Worm (Caenorhabditis elegans) whole organism, L1 larva: ENCODE measurements around the gene F44E2.10.

ENCODE experiments used
- C04F5.9 ChIP-seq: sonication (generic microtip); optimal IDR thresholded peaks from 2 replicates; lab custom pipeline; 2016; ENCODE audit warnings: missing genetic modification characterization, missing compliant biosample characterization
- F16B12.6 ChIP-seq: fragments of 150-350 bp; optimal IDR thresholded peaks from 2 replicates; lab custom pipeline; 2014; ENCODE audit warnings: missing biosample characterization, missing genetic modification characterization
- Y116A8C.19 ChIP-seq: sonication (generic microtip); optimal IDR thresholded peaks from 2 replicates; lab custom pipeline; 2016; ENCODE audit warnings: missing compliant biosample characterization, missing genetic modification characterization, borderline replicate concordance
- aha-1 ChIP-seq: fragments of 150-350 bp; optimal IDR thresholded peaks from 2 replicates; lab custom pipeline; 2014; ENCODE audit warnings: missing biosample characterization, missing genetic modification characterization
- aly-2 ChIP-seq: fragments of 150-350 bp; optimal IDR thresholded peaks from 2 replicates; lab custom pipeline; 2014; ENCODE audit warnings: missing biosample characterization, missing genetic modification characterization
- ama-1 ChIP-seq: fragments of 150-350 bp; optimal IDR thresholded peaks from 2 replicates; lab custom pipeline; 2014
- blmp-1 ChIP-seq: fragments of 150-350 bp; optimal IDR thresholded peaks from 2 replicates; lab custom pipeline; 2014; ENCODE audit warnings: missing biosample characterization, missing genetic modification characterization
- ceh-82 ChIP-seq, 3 experiments: fragments of 150-350 bp in 1 of 3; sonication (generic microtip) in 2 of 3; optimal IDR thresholded peaks; 2 replicates each; lab custom pipeline; 2014 to 2017; ENCODE audit warnings: missing biosample characterization in 3 of 3, missing genetic modification characterization in 3 of 3
- dsc-1 ChIP-seq: sonication (generic microtip); optimal IDR thresholded peaks from 2 replicates; lab custom pipeline; 2016; ENCODE audit warnings: mild to moderate bottlenecking, missing genetic modification characterization, missing compliant biosample characterization
- efl-1 ChIP-seq, 4 experiments: fragments of 150-350 bp; optimal IDR thresholded peaks in 3 of 4; peaks in 1 of 4; 1 replicate in 1 of 4; 2 replicates in 3 of 4; lab custom pipeline; 2014; ENCODE audit warnings: missing biosample characterization in 2 of 4, missing genetic modification characterization in 2 of 4, missing genetic modification reagents in 2 of 4
- egl-13 ChIP-seq: sonication (generic microtip); optimal IDR thresholded peaks from 2 replicates; lab custom pipeline; 2016; ENCODE audit warnings: missing genotype, missing genetic modification reagents, missing genetic modification characterization, missing compliant biosample characterization
- elt-2 ChIP-seq: sonication (generic microtip); optimal IDR thresholded peaks from 2 replicates; lab custom pipeline; 2016; ENCODE audit warnings: missing genetic modification characterization, mild to moderate bottlenecking, inconsistent platforms, missing compliant biosample characterization, missing genetic modification reagents
- ets-5 ChIP-seq: fragments of 200-800 bp; sonication (Bioruptor generic); IDR thresholded peaks from 2 replicates; pipeline ENCODE4 v1.3.6; 2022; ENCODE audit warnings: missing genetic modification characterization, missing compliant biosample characterization
- fkh-10 ChIP-seq: sonication (generic microtip); optimal IDR thresholded peaks from 2 replicates; lab custom pipeline; 2017; ENCODE audit warnings: missing biosample characterization, missing genetic modification reagents, missing genetic modification characterization
- fkh-8 ChIP-seq: sonication (generic microtip); optimal IDR thresholded peaks from 2 replicates; lab custom pipeline; 2016; ENCODE audit warnings: mild to moderate bottlenecking, missing genetic modification characterization, missing compliant biosample characterization
- grh-1 ChIP-seq: fragments of 200-800 bp; sonication (Bioruptor generic); IDR thresholded peaks from 2 replicates; pipeline ENCODE4 v1.3.6; 2022; ENCODE audit warnings: missing genetic modification reagents, missing genetic modification characterization, missing compliant biosample characterization
- hlh-4 ChIP-seq: sonication (generic microtip); optimal IDR thresholded peaks from 2 replicates; lab custom pipeline; 2016; ENCODE audit warnings: mild to moderate bottlenecking, missing genetic modification characterization, missing compliant biosample characterization
- isw-1 ChIP-seq: fragments of 200-800 bp; sonication (Bioruptor generic); IDR thresholded peaks from 2 replicates; pipeline ENCODE4 v1.3.6; 2022; ENCODE audit warnings: missing genetic modification characterization, missing compliant biosample characterization
- jun-1 ChIP-seq: fragments of 150-350 bp; optimal IDR thresholded peaks from 2 replicates; lab custom pipeline; 2014; ENCODE audit warnings: missing biosample characterization, missing genetic modification reagents, missing genetic modification characterization
- lin-13 ChIP-seq: fragments of 150-350 bp; optimal IDR thresholded peaks from 2 replicates; lab custom pipeline; 2014; ENCODE audit warnings: missing biosample characterization, missing genetic modification reagents, missing genetic modification characterization
- lin-39 ChIP-seq: fragments of 150-350 bp; optimal IDR thresholded peaks from 2 replicates; lab custom pipeline; 2014; ENCODE audit warnings: missing biosample characterization, missing genetic modification reagents, missing genetic modification characterization
- lir-3 ChIP-seq: sonication (generic microtip); optimal IDR thresholded peaks from 2 replicates; lab custom pipeline; 2016; ENCODE audit warnings: mild to moderate bottlenecking, missing genetic modification characterization, moderate library complexity, missing compliant biosample characterization; ENCODE audit not compliant: poor library complexity
- lsy-2 ChIP-seq, 2 experiments: fragments of 150-350 bp; optimal IDR thresholded peaks; 2 replicates each; lab custom pipeline; 2014; ENCODE audit warnings: missing biosample characterization in 2 of 2, missing genetic modification characterization in 2 of 2
- mef-2 ChIP-seq: fragments of 150-350 bp; optimal IDR thresholded peaks from 2 replicates; lab custom pipeline; 2014; ENCODE audit warnings: missing biosample characterization, missing genetic modification characterization
- mep-1 ChIP-seq: fragments of 150-350 bp; optimal IDR thresholded peaks from 2 replicates; lab custom pipeline; 2014; ENCODE audit warnings: missing biosample characterization, missing genetic modification characterization
- nhr-11 ChIP-seq: fragments of 150-350 bp; optimal IDR thresholded peaks from 2 replicates; lab custom pipeline; 2014; ENCODE audit warnings: missing biosample characterization, missing genetic modification characterization
- nhr-12 ChIP-seq: sonication (generic microtip); optimal IDR thresholded peaks from 2 replicates; lab custom pipeline; 2017; ENCODE audit warnings: missing biosample characterization, missing genetic modification characterization
- nhr-19 ChIP-seq: fragments of 200-800 bp; sonication (Bioruptor generic); conservative IDR thresholded peaks from 2 replicates; pipeline ENCODE4 v1.3.6; 2022; ENCODE audit warnings: missing genetic modification characterization, missing compliant biosample characterization
- nhr-20 ChIP-seq: sonication (generic microtip); optimal IDR thresholded peaks from 2 replicates; lab custom pipeline; 2016; ENCODE audit warnings: mild to moderate bottlenecking, missing genetic modification characterization, missing compliant biosample characterization
- nhr-71 ChIP-seq: sonication (generic microtip); optimal IDR thresholded peaks from 2 replicates; lab custom pipeline; 2016; ENCODE audit warnings: mild to moderate bottlenecking, missing genetic modification characterization, moderate library complexity, missing compliant biosample characterization
- nhr-76 ChIP-seq: sonication (generic microtip); optimal IDR thresholded peaks from 2 replicates; lab custom pipeline; 2017; ENCODE audit warnings: missing biosample characterization, missing genetic modification characterization
- nhr-77 ChIP-seq: fragments of 150-350 bp; optimal IDR thresholded peaks from 2 replicates; lab custom pipeline; 2014; ENCODE audit warnings: missing biosample characterization, missing genetic modification characterization
- nhr-85 ChIP-seq: sonication (generic microtip); peaks from one replicate; lab custom pipeline; 2016; ENCODE audit warnings: missing genetic modification characterization, inconsistent platforms, missing compliant biosample characterization
- nhr-90 ChIP-seq: sonication (generic microtip); optimal IDR thresholded peaks from 2 replicates; lab custom pipeline; 2016; ENCODE audit warnings: mild to moderate bottlenecking, missing genetic modification characterization, missing compliant biosample characterization; ENCODE audit not compliant: poor library complexity
- pag-3 ChIP-seq: sonication (generic microtip); optimal IDR thresholded peaks from 2 replicates; lab custom pipeline; 2017; ENCODE audit warnings: missing genetic modification characterization, mild to moderate bottlenecking, missing compliant biosample characterization, antibody characterized with exemption, borderline replicate concordance; ENCODE audit not compliant: insufficient read depth
- pax-3 ChIP-seq: fragments of 200-800 bp; sonication (Bioruptor generic); optimal IDR thresholded peaks from 2 replicates; lab custom pipeline; 2018; ENCODE audit warnings: mild to moderate bottlenecking, missing genetic modification characterization, moderate library complexity, missing compliant biosample characterization
- pqm-1 ChIP-seq: sonication (generic microtip); optimal IDR thresholded peaks from 3 replicates; lab custom pipeline; 2017; ENCODE audit warnings: missing biosample characterization, missing genetic modification characterization
- rnt-1 ChIP-seq: sonication (generic microtip); optimal IDR thresholded peaks from 2 replicates; lab custom pipeline; 2016; ENCODE audit warnings: mild to moderate bottlenecking, missing genetic modification characterization, moderate library complexity, missing compliant biosample characterization
- snpc-4 ChIP-seq: fragments of 150-350 bp; optimal IDR thresholded peaks from 2 replicates; lab custom pipeline; 2014; ENCODE audit warnings: missing biosample characterization, missing genetic modification characterization
- sptf-1 ChIP-seq: fragments of 150-350 bp; optimal IDR thresholded peaks from 2 replicates; lab custom pipeline; 2014; ENCODE audit warnings: missing biosample characterization, missing genetic modification characterization
- swsn-7 ChIP-seq: sonication (generic microtip); optimal IDR thresholded peaks from 2 replicates; lab custom pipeline; 2016; ENCODE audit warnings: missing genetic modification characterization, missing compliant biosample characterization
- tlp-1 ChIP-seq: fragments of 150-350 bp; optimal IDR thresholded peaks from 2 replicates; lab custom pipeline; 2014; ENCODE audit warnings: missing biosample characterization, missing genetic modification characterization
- unc-62 ChIP-seq: fragments of 150-350 bp; optimal IDR thresholded peaks from 2 replicates; lab custom pipeline; 2014; ENCODE audit warnings: missing biosample characterization, missing genetic modification reagents, missing genetic modification characterization
- vab-15 ChIP-seq: sonication (generic microtip); optimal IDR thresholded peaks from 2 replicates; lab custom pipeline; 2017; ENCODE audit warnings: missing genotype, mild to moderate bottlenecking, missing genetic modification characterization, missing compliant biosample characterization
- zag-1 ChIP-seq: fragments of 150-350 bp; optimal IDR thresholded peaks from 2 replicates; lab custom pipeline; 2014; ENCODE audit warnings: missing biosample characterization, missing genetic modification characterization
- zip-4 ChIP-seq: fragments of 200-800 bp; sonication (Bioruptor generic); optimal IDR thresholded peaks from 2 replicates; lab custom pipeline; 2018; ENCODE audit warnings: mild to moderate bottlenecking, missing genetic modification characterization, moderate library complexity, missing compliant biosample characterization
- ztf-11 ChIP-seq, 2 experiments: sonication (generic microtip); optimal IDR thresholded peaks; 2 replicates each; lab custom pipeline; 2016 to 2017; ENCODE audit warnings: missing genetic modification characterization in 2 of 2, missing biosample characterization in 1 of 2, missing compliant biosample characterization in 1 of 2

The F44E2.10 gene

ce11 chrIII:8801352-8801863 lies 29.5 kb downstream of the F44E2.10 start (continued):
- TF ChIP-seq jun-1 (no peak), ama-1 (lab: Kevin White, UChicago) (no peak)

ce11 chrIII:8800796-8801083 lies 30.2 kb downstream of the F44E2.10 start:
- TF ChIP-seq ceh-82 (tag; optimal IDR thresholded peaks at IDR 0.05; lab: Kevin White, UChicago), result peak in 1 of 3 experiments; percentile 1
- TF ChIP-seq F16B12.6 (tag; lab: Kevin White, UChicago), result no peak
- TF ChIP-seq vab-15 (tag; lab: Kevin White, UChicago), result no peak
- no peak for TF ChIP-seq efl-1 (optimal IDR thresholded peaks at IDR 0.05; lab: Kevin White, UChicago)
- peak in 1 of 2 experiments; percentile 92 for TF ChIP-seq efl-1 (GFP tag; optimal IDR thresholded peaks at IDR 0.05 in 1 of 2; lab: Kevin White, UChicago)
- no peak for TF ChIP-seq nhr-90 (tag; lab: Kevin White, UChicago)
- TF ChIP-seq nhr-85 (tag; lab: Kevin White, UChicago), result peak; percentile 17
- no peak for TF ChIP-seq sptf-1 (tag; lab: Kevin White, UChicago)
- TF ChIP-seq snpc-4 (tag; lab: Kevin White, UChicago), result no peak
- TF ChIP-seq lin-39, result no peak
- TF ChIP-seq blmp-1 (tag; lab: Kevin White, UChicago), result peak; percentile 86
- no peak for TF ChIP-seq nhr-71 (tag; lab: Kevin White, UChicago)
- no peak for TF ChIP-seq grh-1 (GFP tag; lab: Robert Waterston, UW)
- TF ChIP-seq nhr-77 (tag; lab: Kevin White, UChicago), result no peak
- no peak for TF ChIP-seq zip-4 (GFP tag; lab: Kevin White, UChicago)
- no peak for TF ChIP-seq tlp-1 (tag; lab: Kevin White, UChicago)
- no peak for TF ChIP-seq rnt-1 (tag; lab: Kevin White, UChicago)

- TF ChIP-seq hlh-4 (tag; lab: Kevin White, UChicago), result no peak
- peak; percentile 84 to 89 for TF ChIP-seq lsy-2 (tag; optimal IDR thresholded peaks at IDR 0.05; lab: Kevin White, UChicago)
- no peak for TF ChIP-seq ets-5 (GFP tag; lab: Robert Waterston, UW)
- TF ChIP-seq swsn-7 (tag; lab: Kevin White, UChicago), result peak; percentile 94
- peak; percentile 84 for TF ChIP-seq mef-2 (tag; lab: Kevin White, UChicago)
- TF ChIP-seq pqm-1, result no peak
- TF ChIP-seq Y116A8C.19, result no peak
- peak; percentile 55; the same call in 1 of the 2 replicates for TF ChIP-seq grh-1 (GFP tag; lab: Robert Waterston, UW)
- peak; percentile 46 for TF ChIP-seq aha-1 (tag; lab: Kevin White, UChicago)
- TF ChIP-seq nhr-11 (tag; lab: Kevin White, UChicago), result peak; percentile 86
- TF ChIP-seq rnt-1 (tag; lab: Kevin White, UChicago), result peak; percentile 86
- peak; percentile 89 for TF ChIP-seq dsc-1 (tag; lab: Kevin White, UChicago)
- TF ChIP-seq pag-3 (tag; lab: Kevin White, UChicago), result no peak
- TF ChIP-seq nhr-12 (tag; lab: Kevin White, UChicago), result no peak
- peak; percentile 62 for TF ChIP-seq snpc-4 (tag; lab: Kevin White, UChicago)
- TF ChIP-seq nhr-19 (GFP tag; lab: Robert Waterston, UW), result peak; percentile 90
- no peak for TF ChIP-seq tlp-1 (tag; lab: Kevin White, UChicago)
- TF ChIP-seq lin-13, result peak; percentile 90
- TF ChIP-seq fkh-10 (GFP tag; lab: Kevin White, UChicago), result peak; percentile 90
- peak; percentile 93 for TF ChIP-seq egl-13 (tag; lab: Kevin White, UChicago)
- peak; percentile 94 for TF ChIP-seq fkh-8 (tag; lab: Kevin White, UChicago)
- TF ChIP-seq zag-1, result peak; percentile 71
- TF ChIP-seq nhr-20 (tag; lab: Kevin White, UChicago), result peak; percentile 90
- TF ChIP-seq isw-1 (GFP tag; lab: Robert Waterston, UW), result peak; percentile 73
- peak; percentile 32 for TF ChIP-seq nhr-76
- TF ChIP-seq C04F5.9 (tag; lab: Kevin White, UChicago), result no peak
- TF ChIP-seq elt-2 (tag; lab: Kevin White, UChicago), result peak; percentile 71
- TF ChIP-seq unc-62 (GFP tag; lab: Kevin White, UChicago), result peak; percentile 69
- peak; percentile 86 for TF ChIP-seq pax-3 (tag; lab: Kevin White, UChicago)
- TF ChIP-seq ztf-11 (tag; optimal IDR thresholded peaks at IDR 0.05; lab: Kevin White, UChicago), result peak in 1 of 2 experiments; percentile 61
- peak; percentile 95 for TF ChIP-seq mep-1 (tag; lab: Kevin White, UChicago)
- peak; percentile 60 for TF ChIP-seq lir-3
- peak; percentile 74 for TF ChIP-seq aly-2 (tag; lab: Kevin White, UChicago)
Observed at ce11 chrIII:8799964-8800795, 30.7 kb downstream of the F44E2.10 start, which contains the start of gene F54F2.6. F54F2.6 (minus strand) TSS chrIII:8800701.
